Fruit fly (Drosophila melanogaster) S2 (cell line): Measurements from ENCODE around the gene Mst98Ca.

Experiments
- CG8478 ChIP-seq: fragments of >200 bp; optimal IDR thresholded peaks from 2 replicates; lab custom pipeline; 2018
- CTCF ChIP-seq, 2 experiments: fragments of >200 bp; optimal IDR thresholded peaks; 2 replicates each; lab custom pipeline; 2018

DNA sequence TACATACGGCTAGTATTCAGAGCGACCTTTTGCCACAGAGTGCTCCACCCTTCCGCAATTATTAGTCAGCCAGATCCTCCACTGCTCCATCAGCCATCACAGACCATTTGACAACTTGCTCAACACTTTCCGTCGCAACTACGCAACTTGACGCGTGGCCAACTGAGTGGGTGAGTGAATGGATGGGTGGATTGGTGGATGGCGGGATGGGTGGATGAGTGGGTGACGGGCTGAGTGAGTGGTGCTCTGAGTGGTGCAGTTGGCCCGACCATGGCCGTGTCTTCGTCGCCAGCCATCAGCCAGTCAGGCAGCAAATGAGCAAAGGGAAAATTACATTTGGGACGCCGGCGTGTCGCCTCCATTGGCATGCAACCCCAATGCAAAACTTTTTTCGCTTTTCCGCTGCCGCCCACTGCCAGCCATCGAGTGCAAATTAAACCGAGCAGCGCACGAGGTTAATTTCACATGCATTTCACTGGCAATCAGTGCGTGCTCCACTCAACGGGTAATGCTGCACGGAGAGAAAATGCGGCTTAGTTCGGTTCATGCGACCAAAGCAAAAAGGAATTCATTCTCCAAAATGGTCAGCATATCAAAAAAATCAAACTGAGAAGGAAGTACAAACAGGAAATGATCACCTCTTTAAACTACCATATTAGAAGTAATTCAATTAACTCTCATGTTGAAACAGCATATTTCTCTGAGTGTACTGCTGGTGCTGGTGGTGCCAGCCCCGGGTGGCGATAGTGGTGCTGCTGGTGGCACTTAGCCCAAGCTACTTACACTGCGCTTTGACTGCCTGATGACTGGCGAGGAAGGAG, 17.0 kb downstream of the Mst98Ca start:
- no peak for TF ChIP-seq CG8478
- no peak for TF ChIP-seq CTCF (optimal IDR thresholded peaks at IDR 0.05; lab: Kevin White, UChicago)
